Worm (Caenorhabditis elegans): ENCODE measurements around the gene mel-28.
"Not testable (repeated sequence)": the region's sequence is repeated elsewhere in the genome, so short reads cannot be mapped to it uniquely, and the experiment has no call there.

mel-28 gene

ce11 chrIII:4785714-4786113 lies at the start of gene mel-28:
Gene mel-28, plus strand, starts transcription at chrIII:4786080.
- TF ChIP-seq tra-4 (tag; optimal IDR thresholded peaks at IDR 0.05) (no peak), sea-1 (GFP tag; conservative IDR thresholded peaks at IDR 0.05) (no peak), ceh-13 (GFP tag; optimal IDR thresholded peaks at IDR 0.05) (no peak), flt-1 (GFP tag; IDR thresholded peaks at IDR 0.05) (no peak)

- TF ChIP-seq ama-1 (optimal IDR thresholded peaks at IDR 0.05) (no peak), B0310.2 (tag; optimal IDR thresholded peaks at IDR 0.05) (no peak), tbx-11 (GFP tag; IDR thresholded peaks at IDR 0.05) (no peak), pes-1 (GFP tag; IDR thresholded peaks at IDR 0.05) (no peak), ets-7 (tag; optimal IDR thresholded peaks at IDR 0.05) (no peak), tra-4 (tag; optimal IDR thresholded peaks at IDR 0.05) (no peak), hnd-1 (tag; optimal IDR thresholded peaks at IDR 0.05) (no peak), scrt-1 (GFP tag; IDR thresholded peaks at IDR 0.05) (no peak), hmbx-1 (tag; optimal IDR thresholded peaks at IDR 0.05) (no peak), hmg-4 (GFP tag; optimal IDR thresholded peaks at IDR 0.05) (no peak), ceh-13 (GFP tag; optimal IDR thresholded peaks at IDR 0.05) (no peak), aly-1 (tag; optimal IDR thresholded peaks at IDR 0.05) (no peak), ceh-36 (tag; optimal IDR thresholded peaks at IDR 0.05) (no peak), sea-1 (GFP tag; conservative IDR thresholded peaks at IDR 0.05) (no peak), tbx-37 (GFP tag; conservative IDR thresholded peaks at IDR 0.05) (no peak), flt-1 (GFP tag; IDR thresholded peaks at IDR 0.05) (no peak), F13C5.2 (tag; optimal IDR thresholded peaks at IDR 0.05) (no peak)
Observed at ce11 chrIII:4739975-4740374, 45.9 kb upstream of the mel-28 start, which contains the start of gene ras-2. Gene ras-2, minus strand, starts transcription at chrIII:4740075.

- no peak for TF ChIP-seq hmbx-1 (tag; optimal IDR thresholded peaks at IDR 0.05)
- TF ChIP-seq ceh-36 (tag; optimal IDR thresholded peaks at IDR 0.05) = no peak
Observed at ce11 chrIII:4740820-4741219, 45.1 kb upstream of the mel-28 start.

ce11 chrIII:4742620-4743019 lies 43.3 kb upstream of the mel-28 start, which contains the start of gene twk-6:
Gene twk-6, plus strand, starts transcription at chrIII:4742920.
- not testable (repeated sequence) for TF ChIP-seq B0310.2 (tag; optimal IDR thresholded peaks at IDR 0.05); ceh-13 (GFP tag; optimal IDR thresholded peaks at IDR 0.05); hmbx-1 (tag; optimal IDR thresholded peaks at IDR 0.05)

ce11 chrIII:4745934-4746333 lies 39.9 kb upstream of the mel-28 start, which contains the start of gene F17C8.6:
Gene F17C8.6, minus strand, starts transcription at chrIII:4746034.
- TF ChIP-seq ceh-13 (GFP tag; optimal IDR thresholded peaks at IDR 0.05) = no peak
- no peak for TF ChIP-seq F13C5.2 (tag; optimal IDR thresholded peaks at IDR 0.05)
- TF ChIP-seq ama-1 (optimal IDR thresholded peaks at IDR 0.05) = no peak
- no peak for TF ChIP-seq scrt-1 (GFP tag; IDR thresholded peaks at IDR 0.05)
- TF ChIP-seq sea-1 (GFP tag; conservative IDR thresholded peaks at IDR 0.05) = no peak
- no peak for TF ChIP-seq hmg-4 (GFP tag; optimal IDR thresholded peaks at IDR 0.05)
- no peak for TF ChIP-seq ceh-36 (tag; optimal IDR thresholded peaks at IDR 0.05)
- TF ChIP-seq tbx-37 (GFP tag; conservative IDR thresholded peaks at IDR 0.05) = no peak
- TF ChIP-seq pes-1 (GFP tag; IDR thresholded peaks at IDR 0.05) = no peak
- no peak for TF ChIP-seq B0310.2 (tag; optimal IDR thresholded peaks at IDR 0.05)
- no peak for TF ChIP-seq tbx-11 (GFP tag; IDR thresholded peaks at IDR 0.05)
- no peak for TF ChIP-seq flt-1 (GFP tag; IDR thresholded peaks at IDR 0.05)
- no peak for TF ChIP-seq hmbx-1 (tag; optimal IDR thresholded peaks at IDR 0.05)

ce11 chrIII:4748109-4748508 lies 37.8 kb upstream of the mel-28 start, which contains the start of gene col-89:
Gene col-89, plus strand, starts transcription at chrIII:4748127.
- TF ChIP-seq F13C5.2 (tag; optimal IDR thresholded peaks at IDR 0.05) (no peak), hnd-1 (tag; optimal IDR thresholded peaks at IDR 0.05) (no peak), flt-1 (GFP tag; IDR thresholded peaks at IDR 0.05) (no peak), hmbx-1 (tag; optimal IDR thresholded peaks at IDR 0.05) (no peak), tra-4 (tag; optimal IDR thresholded peaks at IDR 0.05) (no peak), aly-1 (tag; optimal IDR thresholded peaks at IDR 0.05) (no peak), ceh-13 (GFP tag; optimal IDR thresholded peaks at IDR 0.05) (no peak), sea-1 (GFP tag; conservative IDR thresholded peaks at IDR 0.05) (no peak), tbx-11 (GFP tag; IDR thresholded peaks at IDR 0.05) (no peak), B0310.2 (tag; optimal IDR thresholded peaks at IDR 0.05) (no peak)

- TF ChIP-seq B0310.2 (tag; optimal IDR thresholded peaks at IDR 0.05) (no peak), aly-1 (tag; optimal IDR thresholded peaks at IDR 0.05) (no peak), flt-1 (GFP tag; IDR thresholded peaks at IDR 0.05) (no peak), hmg-4 (GFP tag; optimal IDR thresholded peaks at IDR 0.05) (no peak), tbx-37 (GFP tag; conservative IDR thresholded peaks at IDR 0.05) (no peak), tra-4 (tag; optimal IDR thresholded peaks at IDR 0.05) (no peak), ets-7 (tag; optimal IDR thresholded peaks at IDR 0.05) (no peak)
Observed at ce11 chrIII:4748666-4749065, 37.2 kb upstream of the mel-28 start.

- no peak for TF ChIP-seq tra-4 (tag; optimal IDR thresholded peaks at IDR 0.05)
- no peak for TF ChIP-seq tbx-37 (GFP tag; conservative IDR thresholded peaks at IDR 0.05)
- TF ChIP-seq F13C5.2 (tag; optimal IDR thresholded peaks at IDR 0.05) = peak; percentile 80
- no peak for TF ChIP-seq ceh-13 (GFP tag; optimal IDR thresholded peaks at IDR 0.05)
Observed at ce11 chrIII:4754001-4754561, 31.8 kb upstream of the mel-28 start, which contains the start of the genes rps-0 and rbg-3. Gene rps-0, minus strand, starts transcription at chrIII:4754051. Gene rbg-3, plus strand, starts transcription at chrIII:4754424.

- TF ChIP-seq ets-7 (tag; optimal IDR thresholded peaks at IDR 0.05) (peak; percentile 10), F13C5.2 (tag; optimal IDR thresholded peaks at IDR 0.05) (peak; percentile 94), tbx-37 (GFP tag; conservative IDR thresholded peaks at IDR 0.05) (no peak), tbx-11 (GFP tag; IDR thresholded peaks at IDR 0.05) (peak; percentile 56; the same call in 1 of the 2 replicates), ceh-13 (GFP tag; optimal IDR thresholded peaks at IDR 0.05) (no peak), hmbx-1 (tag; optimal IDR thresholded peaks at IDR 0.05) (no peak), sea-1 (GFP tag; conservative IDR thresholded peaks at IDR 0.05) (peak; percentile 44; the same call in 1 of the 2 replicates), tra-4 (tag; optimal IDR thresholded peaks at IDR 0.05) (no peak), hnd-1 (tag; optimal IDR thresholded peaks at IDR 0.05) (peak; percentile 40), ceh-36 (tag; optimal IDR thresholded peaks at IDR 0.05) (peak; percentile 56), B0310.2 (tag; optimal IDR thresholded peaks at IDR 0.05) (peak; percentile 34), aly-1 (tag; optimal IDR thresholded peaks at IDR 0.05) (no peak), flt-1 (GFP tag; IDR thresholded peaks at IDR 0.05) (peak; percentile 80; the same call in 1 of the 2 replicates), scrt-1 (GFP tag; IDR thresholded peaks at IDR 0.05) (0 out of 2 replicates have a peak, but pooled peaks have one; percentile 65), pes-1 (GFP tag; IDR thresholded peaks at IDR 0.05) (no peak), ama-1 (optimal IDR thresholded peaks at IDR 0.05) (no peak), hmg-4 (GFP tag; optimal IDR thresholded peaks at IDR 0.05) (peak; percentile 71)
Observed at ce11 chrIII:4756983-4757382, 28.9 kb upstream of the mel-28 start, which contains the start of gene fbxl-2. Gene fbxl-2, plus strand, starts transcription at chrIII:4757260.
